Worm (Caenorhabditis elegans): ENCODE results near the gene F01F1.15.

Gene F01F1.15

ce11 chrIII:5876140-5876675, 6.9 kb upstream of the F01F1.15 start, which contains the start of gene aldo-2 (continued):
- TF ChIP-seq D1046.2 (GFP tag; IDR thresholded peaks at IDR 0.05) (no peak), ceh-62 (tag; optimal IDR thresholded peaks at IDR 0.05) (no peak), daf-19 (GFP tag; conservative IDR thresholded peaks at IDR 0.05) (no peak), attf-4 (tag; optimal IDR thresholded peaks at IDR 0.05) (no peak), sdz-12 (GFP tag; optimal IDR thresholded peaks at IDR 0.05) (no peak), ama-1 (optimal IDR thresholded peaks at IDR 0.05) (peak; percentile 97), hlh-11 (tag; optimal IDR thresholded peaks at IDR 0.05) (peak; percentile 32), mxl-2 (GFP tag; conservative IDR thresholded peaks at IDR 0.05) (no peak), dmd-9 (GFP tag; IDR thresholded peaks at IDR 0.05) (no peak), Y5F2A.4 (GFP tag; optimal IDR thresholded peaks at IDR 0.05) (no peak)

ce11 chrIII:5875705-5876104, 6.4 kb upstream of the F01F1.15 start:
- peak; percentile 21 for TF ChIP-seq nhr-28 (tag; optimal IDR thresholded peaks at IDR 0.05)
- no peak for TF ChIP-seq hlh-30 (tag; optimal IDR thresholded peaks at IDR 0.05; ENCODE audit: insufficient read depth)
- TF ChIP-seq Y48G9A.11 (GFP tag; IDR thresholded peaks at IDR 0.05) = no peak
- no peak for TF ChIP-seq ceh-20 (GFP tag; IDR thresholded peaks at IDR 0.05)
- no peak for TF ChIP-seq mep-1 (tag; optimal IDR thresholded peaks at IDR 0.05)
- TF ChIP-seq cey-2 (tag; optimal IDR thresholded peaks at IDR 0.05; ENCODE audit: borderline replicate concordance, insufficient read depth) = no peak
- TF ChIP-seq ceh-32 (tag; optimal IDR thresholded peaks at IDR 0.05; ENCODE audit: poor library complexity) = no peak
- TF ChIP-seq set-16 (GFP tag; IDR thresholded peaks at IDR 0.05) = no peak
- TF ChIP-seq duxl-1 (tag; optimal IDR thresholded peaks at IDR 0.05; ENCODE audit: poor library complexity) = peak; percentile 42
- TF ChIP-seq madf-9 (GFP tag; conservative IDR thresholded peaks at IDR 0.05) = no peak
- TF ChIP-seq lin-15B (tag; optimal IDR thresholded peaks at IDR 0.05) = no peak
- no peak for TF ChIP-seq daf-16 (GFP tag; optimal IDR thresholded peaks at IDR 0.05)
- peak; percentile 80 for TF ChIP-seq daf-16 (tag; optimal IDR thresholded peaks at IDR 0.05)

ce11 chrIII:5875418-5875702, 6.0 kb upstream of the F01F1.15 start:
- TF ChIP-seq madf-5 (GFP tag; IDR thresholded peaks at IDR 0.05) (0 out of 4 replicates have a peak, but pooled peaks of 1 of the 2 experiments have one; percentile 24), set-16 (GFP tag; IDR thresholded peaks at IDR 0.05) (peak; percentile 57; the same call in 1 of the 2 replicates), nhr-42 (GFP tag; IDR thresholded peaks at IDR 0.05) (no peak)

ce11 chrIII:5874664-5875417, 5.5 kb upstream of the F01F1.15 start:
- no peak for TF ChIP-seq mdt-29 (GFP tag; IDR thresholded peaks at IDR 0.05)
- no peak for TF ChIP-seq hif-1 (tag; optimal IDR thresholded peaks at IDR 0.05)
- 0 out of 2 replicates have a peak, but pooled peaks have one; percentile 8 for TF ChIP-seq php-3 (GFP tag; IDR thresholded peaks at IDR 0.05)
- TF ChIP-seq skn-1 (tag; optimal IDR thresholded peaks at IDR 0.05) = peak; percentile 22
- peak; percentile 67 for TF ChIP-seq set-16 (GFP tag; IDR thresholded peaks at IDR 0.05)
- 0 out of 2 replicates have a peak, but pooled peaks have one; percentile 47 for TF ChIP-seq D1046.2 (GFP tag; IDR thresholded peaks at IDR 0.05)
- TF ChIP-seq nhr-42 (GFP tag; IDR thresholded peaks at IDR 0.05) = 0 out of 2 replicates have a peak, but pooled peaks have one; percentile 5
- peak; percentile 94 for TF ChIP-seq aha-1 (tag)
- TF ChIP-seq T20F7.1 (GFP tag; optimal IDR thresholded peaks at IDR 0.05) = peak; percentile 12
- TF ChIP-seq madf-9 (GFP tag; conservative IDR thresholded peaks at IDR 0.05) = no peak

- TF ChIP-seq mes-2 (tag; optimal IDR thresholded peaks at IDR 0.05; ENCODE audit: poor library complexity, severe bottlenecking) (peak; percentile 42), nhr-6 (tag; optimal IDR thresholded peaks at IDR 0.05) (no peak), nhr-102 (tag; optimal IDR thresholded peaks at IDR 0.05) (peak; percentile 51), T26A8.4 (GFP tag; IDR thresholded peaks at IDR 0.05) (peak; percentile 31; the same call in 1 of the 2 replicates), mep-1 (tag; optimal IDR thresholded peaks at IDR 0.05) (peak; percentile 80), mdl-1 (tag; optimal IDR thresholded peaks at IDR 0.05) (peak in 1 of 2 experiments; percentile 31), ceh-82 (tag; optimal IDR thresholded peaks at IDR 0.05) (no peak), jun-1 (tag; optimal IDR thresholded peaks at IDR 0.05) (no peak), nhr-48 (tag; optimal IDR thresholded peaks at IDR 0.05) (peak; percentile 68), ceh-62 (tag; optimal IDR thresholded peaks at IDR 0.05) (no peak), lin-13 (GFP tag; optimal IDR thresholded peaks at IDR 0.05) (peak; percentile 40), nhr-25 (tag; optimal IDR thresholded peaks at IDR 0.05; ENCODE audit: borderline replicate concordance, insufficient read depth) (peak; percentile 85), daf-16 (GFP tag; optimal IDR thresholded peaks at IDR 0.05) (no peak), daf-16 (tag; optimal IDR thresholded peaks at IDR 0.05) (peak; percentile 58)
These were observed 4.9 kb upstream of the F01F1.15 start for ce11 chrIII:5874263-5874662.

Data from whole organism, L4 larva.